Worm (Caenorhabditis elegans): ENCODE results near the gene B0310.1.
A peak's percentile ranks its signal among the peaks of the same experiment; 100 is the strongest.

B0310.1 gene

DNA sequence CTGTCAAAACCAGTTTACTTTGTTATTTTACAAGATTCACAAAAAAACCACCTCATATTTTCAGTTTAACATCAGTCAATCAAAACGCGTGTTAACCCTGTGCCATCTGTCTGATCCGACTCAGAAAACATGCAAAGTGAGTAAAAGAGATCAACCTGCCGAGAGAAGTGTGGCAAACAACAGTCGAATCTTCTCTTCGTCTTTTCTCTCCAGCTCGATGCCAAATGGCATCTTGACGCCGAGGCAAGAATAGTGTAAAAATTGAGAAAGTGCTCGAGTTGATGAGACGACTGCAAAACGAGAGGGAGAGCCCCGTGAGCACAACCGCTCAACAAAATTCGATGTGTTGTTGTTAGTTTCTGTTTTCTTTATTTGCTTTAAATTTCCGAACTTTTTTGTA, at the start of gene B0310.1:
B0310.1 (plus strand) TSS at position 310 of the 400 bp plus-strand sequence.
- TF ChIP-seq unc-62 (GFP tag; optimal IDR thresholded peaks at IDR 0.05), result peak; percentile 68
- TF ChIP-seq hlh-1 (tag; optimal IDR thresholded peaks at IDR 0.05), result peak; percentile 79
- TF ChIP-seq blmp-1 (tag; optimal IDR thresholded peaks at IDR 0.05), result no peak
- peak; percentile 66 for TF ChIP-seq unc-120 (tag; optimal IDR thresholded peaks at IDR 0.05; ENCODE audit: poor library complexity, severe bottlenecking)

DNA sequence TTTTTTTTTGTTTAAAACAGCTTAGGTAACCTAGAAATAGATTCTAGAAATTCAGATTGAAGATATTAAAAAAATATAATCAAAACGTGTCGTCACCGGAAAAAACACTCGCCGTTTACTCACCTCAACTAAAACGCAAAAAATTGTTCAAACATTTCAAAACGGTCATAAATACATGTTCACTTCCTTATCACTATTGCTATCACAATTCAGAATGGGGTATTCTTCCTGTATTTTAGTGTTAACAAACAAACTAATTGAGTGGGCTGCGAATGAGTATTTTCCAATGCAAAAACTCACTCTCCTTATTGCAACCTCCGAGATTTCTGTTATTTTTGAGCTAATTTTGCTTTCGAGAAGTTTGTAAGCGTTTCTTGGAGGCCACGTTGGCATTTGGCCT, 43.2 kb upstream of the B0310.1 start, which contains the start of gene F52D1.2:
F52D1.2 (minus strand) TSS at position 393 of the 400 bp plus-strand sequence.
- TF ChIP-seq cnd-1 (tag; optimal IDR thresholded peaks at IDR 0.05) (no peak), unc-39 (tag; optimal IDR thresholded peaks at IDR 0.05) (no peak), mls-2 (tag; optimal IDR thresholded peaks at IDR 0.05) (no peak), M03D4.4 (tag; optimal IDR thresholded peaks at IDR 0.05) (no peak), nhr-76 (tag; optimal IDR thresholded peaks at IDR 0.05) (no peak), ztf-11 (tag; optimal IDR thresholded peaks at IDR 0.05) (no peak), lsy-2 (tag; optimal IDR thresholded peaks at IDR 0.05) (no peak), nhr-2 (tag; optimal IDR thresholded peaks at IDR 0.05) (no peak), elt-3 (tag; optimal IDR thresholded peaks at IDR 0.05) (no peak)

DNA sequence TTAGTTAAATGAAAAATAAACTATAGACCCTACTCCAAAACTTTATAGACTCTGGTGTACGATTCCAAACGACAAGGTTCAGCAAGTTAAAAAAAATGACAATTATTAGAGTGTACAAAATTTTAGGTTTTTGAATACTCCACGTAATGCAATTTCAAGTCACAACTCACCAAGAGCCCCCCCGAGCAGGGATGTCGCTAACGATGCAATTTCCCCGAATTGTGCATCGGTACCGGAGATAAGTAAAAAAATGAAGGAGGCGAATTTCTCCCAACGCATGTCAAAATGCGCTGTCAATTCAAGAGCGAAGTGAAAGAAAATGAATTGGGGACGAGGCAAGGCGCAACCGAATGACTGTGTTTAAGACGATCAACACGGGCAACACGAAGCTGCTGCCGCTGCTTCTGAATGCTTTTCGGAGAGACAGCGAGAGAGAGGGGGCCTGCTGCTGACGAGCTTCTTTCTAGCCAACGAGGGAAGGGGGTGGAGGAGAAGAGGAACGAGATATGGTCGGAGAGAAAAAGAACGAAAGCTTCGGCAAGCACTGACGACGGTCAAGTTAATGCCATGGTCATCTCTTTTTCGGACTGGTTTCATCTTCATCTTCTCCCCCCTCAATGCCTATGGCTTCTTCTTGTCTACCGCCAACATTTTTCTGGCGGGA, 35.8 kb upstream of the B0310.1 start, which contains the start of gene abu-12:
abu-12 (minus strand) TSS at position 472 of the 664 bp plus-strand sequence.
- TF ChIP-seq cnd-1 (tag; optimal IDR thresholded peaks at IDR 0.05) (no peak), nhr-237 (tag; optimal IDR thresholded peaks at IDR 0.05) (no peak), nhr-28 (tag; optimal IDR thresholded peaks at IDR 0.05) (no peak), ces-1 (GFP tag; optimal IDR thresholded peaks at IDR 0.05) (no peak), elt-3 (tag; optimal IDR thresholded peaks at IDR 0.05) (no peak), ham-2 (GFP tag; optimal IDR thresholded peaks at IDR 0.05) (peak; percentile 53), snpc-4 (tag; optimal IDR thresholded peaks at IDR 0.05) (no peak), nhr-2 (tag; optimal IDR thresholded peaks at IDR 0.05) (no peak), tbx-8 (GFP tag; optimal IDR thresholded peaks at IDR 0.05) (no peak)

DNA sequence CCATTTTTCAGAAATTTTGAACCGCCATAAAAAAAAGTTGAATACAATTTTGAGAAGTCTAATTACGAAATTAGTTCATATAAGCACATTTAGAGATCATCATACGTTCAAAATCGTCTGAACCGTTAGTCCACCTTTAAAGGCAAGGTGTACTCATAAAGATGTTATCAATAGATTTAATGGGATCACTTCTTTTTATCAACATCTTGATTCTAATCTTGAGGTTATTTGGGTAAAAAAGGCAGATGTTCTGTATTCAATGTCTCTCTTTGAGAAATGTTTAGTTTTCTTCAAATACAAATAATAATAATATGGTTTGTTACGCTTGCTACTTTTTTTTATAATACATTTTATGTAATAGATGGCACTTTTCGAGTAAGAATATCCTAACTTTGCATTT, 33.7 kb upstream of the B0310.1 start:
- TF ChIP-seq drap-1 (GFP tag; optimal IDR thresholded peaks at IDR 0.05) (no peak), elt-1 (tag; optimal IDR thresholded peaks at IDR 0.05; ENCODE audit: borderline replicate concordance, insufficient read depth) (peak; percentile 95)

DNA sequence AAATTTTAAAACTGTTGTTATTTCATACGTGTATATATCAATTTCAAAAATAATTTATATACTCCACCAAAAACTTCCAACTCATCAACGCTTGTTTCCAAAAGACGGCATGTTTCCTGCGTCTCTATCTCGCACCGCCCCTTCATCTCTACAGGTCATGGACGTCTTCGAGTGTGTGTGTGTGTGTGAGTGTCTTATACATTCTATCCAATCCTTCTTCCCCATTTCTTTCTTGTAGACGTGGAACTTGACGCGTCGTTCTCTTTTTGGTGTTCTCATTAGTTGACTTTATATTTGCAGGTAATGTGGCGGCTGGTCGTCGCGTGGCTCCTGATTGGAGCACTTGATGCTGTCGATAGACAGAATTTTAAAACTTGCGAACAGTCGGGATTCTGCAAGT, 32.7 kb upstream of the B0310.1 start, which contains the start of gene aagr-4:
aagr-4 (plus strand) TSS at position 301 of the 400 bp plus-strand sequence.
- TF ChIP-seq nhr-12 (tag; optimal IDR thresholded peaks at IDR 0.05) (no peak), unc-62 (GFP tag; optimal IDR thresholded peaks at IDR 0.05) (no peak), ceh-83 (GFP tag; optimal IDR thresholded peaks at IDR 0.05) (no peak), sem-2 (GFP tag; optimal IDR thresholded peaks at IDR 0.05) (no peak), snpc-4 (tag; optimal IDR thresholded peaks at IDR 0.05) (no peak)

DNA sequence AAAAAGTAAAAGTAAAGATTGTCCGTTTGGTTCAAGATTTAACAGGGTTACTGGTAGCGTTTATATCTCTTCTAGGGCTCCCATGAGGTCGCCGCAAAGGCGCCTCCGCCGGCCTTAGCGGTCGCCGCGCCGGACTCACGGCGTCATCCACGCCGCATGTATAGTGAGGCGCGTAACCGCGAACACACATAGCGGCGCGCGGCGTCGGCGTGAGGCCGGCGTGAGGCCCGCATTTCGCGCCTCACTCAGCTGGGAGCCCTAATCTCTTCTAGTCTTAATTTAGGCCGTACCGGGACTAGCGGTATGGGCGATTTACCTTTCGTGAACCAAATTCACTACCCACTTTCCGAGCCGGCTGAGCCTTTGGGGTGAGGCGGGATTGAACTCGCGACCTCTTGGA, 31.4 kb upstream of the B0310.1 start:
- TF ChIP-seq blmp-1 (tag; optimal IDR thresholded peaks at IDR 0.05), result no peak
- no peak for TF ChIP-seq snpc-4 (tag; optimal IDR thresholded peaks at IDR 0.05)

DNA sequence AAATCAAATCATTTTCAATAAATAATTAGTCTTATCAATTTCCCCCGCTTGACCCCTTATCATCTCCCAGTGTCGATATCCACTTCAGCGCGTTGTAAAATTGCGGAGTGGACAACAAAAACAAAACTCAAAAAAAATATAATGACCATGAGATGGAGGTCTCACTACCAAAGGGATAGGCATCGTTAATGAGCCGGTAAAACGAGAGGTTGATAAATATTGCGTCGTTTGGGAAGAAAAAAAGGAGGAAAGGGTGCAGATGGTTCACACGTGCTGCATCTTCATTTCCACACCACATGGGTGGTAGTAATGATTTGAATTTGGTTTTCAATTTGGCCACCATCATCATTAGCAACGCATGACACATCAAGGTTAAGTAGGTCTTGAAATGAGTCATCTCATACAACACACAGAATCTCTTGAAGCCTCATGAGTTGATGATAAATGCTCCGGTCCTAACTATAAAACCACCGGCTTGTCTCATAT, 25.6 kb upstream of the B0310.1 start:
- TF ChIP-seq cnd-1 (tag; optimal IDR thresholded peaks at IDR 0.05), result peak; percentile 41
- no peak for TF ChIP-seq ceh-39 (tag; optimal IDR thresholded peaks at IDR 0.05)

DNA sequence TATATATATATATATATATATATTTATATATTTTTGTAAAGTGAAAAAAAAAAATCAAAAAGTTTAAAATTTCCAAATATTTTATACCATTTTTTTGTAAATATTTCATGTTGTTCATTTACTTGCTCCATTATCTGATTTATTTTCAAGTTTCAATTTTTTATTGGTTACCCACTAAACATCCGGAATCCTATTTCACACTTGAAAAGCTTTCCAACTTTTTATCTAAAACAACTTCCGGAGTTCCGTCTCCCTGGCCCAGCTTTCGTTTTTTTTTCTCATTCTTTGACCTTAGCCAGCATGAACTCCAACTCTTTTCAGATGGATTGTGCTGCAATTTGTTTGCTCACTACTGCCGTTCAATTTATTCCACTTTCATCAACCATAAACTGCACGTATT, 16.8 kb upstream of the B0310.1 start, which contains the start of gene F38G1.3:
F38G1.3 (plus strand) TSS at position 301 of the 400 bp plus-strand sequence.
- TF ChIP-seq nhr-237 (tag; optimal IDR thresholded peaks at IDR 0.05), result no peak
- no peak for TF ChIP-seq ham-2 (GFP tag; optimal IDR thresholded peaks at IDR 0.05)

Measured in whole organism, mixed stage, embryonic.